Worm (Caenorhabditis elegans) whole organism, early embryonic: ENCODE measurements around the gene C15F1.2.

Experiments
- B0310.2 ChIP-seq: sonication (generic microtip); optimal IDR thresholded peaks from 2 replicates; lab custom pipeline; 2016; ENCODE audit warnings: mild to moderate bottlenecking, missing genetic modification characterization, missing compliant biosample characterization
- F13C5.2 ChIP-seq: sonication (generic microtip); optimal IDR thresholded peaks from 2 replicates; lab custom pipeline; 2017; ENCODE audit warnings: mild to moderate bottlenecking, missing genetic modification characterization, inconsistent platforms, missing compliant biosample characterization
- aly-1 ChIP-seq: sonication (generic microtip); optimal IDR thresholded peaks from 2 replicates; lab custom pipeline; 2016; ENCODE audit warnings: missing genetic modification characterization, missing compliant biosample characterization
- ama-1 ChIP-seq: fragments of 150-350 bp; optimal IDR thresholded peaks from 2 replicates; lab custom pipeline; 2014
- ceh-13 ChIP-seq: fragments of 200-800 bp; sonication (Bioruptor generic); optimal IDR thresholded peaks from 2 replicates; lab custom pipeline; 2018; ENCODE audit warnings: mild to moderate bottlenecking, missing genetic modification characterization, missing compliant biosample characterization
- ceh-36 ChIP-seq: sonication (generic microtip); optimal IDR thresholded peaks from 2 replicates; lab custom pipeline; 2016; ENCODE audit warnings: missing genetic modification characterization, inconsistent platforms, missing compliant biosample characterization
- ets-7 ChIP-seq: sonication (generic microtip); optimal IDR thresholded peaks from 2 replicates; lab custom pipeline; 2016; ENCODE audit warnings: missing genotype, missing genetic modification characterization, missing compliant biosample characterization
- flt-1 ChIP-seq: fragments of 200-800 bp; sonication (Bioruptor generic); IDR thresholded peaks from 2 replicates; pipeline ENCODE4 v1.3.6; 2022; ENCODE audit warnings: missing genetic modification characterization, missing compliant biosample characterization
- hmbx-1 ChIP-seq: sonication (generic microtip); optimal IDR thresholded peaks from 2 replicates; lab custom pipeline; 2016; ENCODE audit warnings: mild to moderate bottlenecking, missing genetic modification characterization, missing compliant biosample characterization
- hmg-4 ChIP-seq: fragments of 200-800 bp; sonication (Bioruptor generic); optimal IDR thresholded peaks from 2 replicates; lab custom pipeline; 2018; ENCODE audit warnings: mild to moderate bottlenecking, missing genetic modification characterization, missing compliant biosample characterization
- scrt-1 ChIP-seq: fragments of 200-800 bp; sonication (Bioruptor generic); IDR thresholded peaks from 2 replicates; pipeline ENCODE4 v1.3.6; 2022; ENCODE audit warnings: missing genetic modification characterization, missing compliant biosample characterization
- sea-1 ChIP-seq: fragments of 200-800 bp; sonication (Bioruptor generic); conservative IDR thresholded peaks from 2 replicates; pipeline ENCODE4 v1.3.6; 2022; ENCODE audit warnings: missing genetic modification characterization, missing compliant biosample characterization
- tbx-37 ChIP-seq: fragments of 200-800 bp; sonication (Bioruptor generic); conservative IDR thresholded peaks from 2 replicates; pipeline ENCODE4 v1.3.6; 2022; ENCODE audit warnings: missing genetic modification reagents, missing genetic modification characterization, missing compliant biosample characterization
- tra-4 ChIP-seq: sonication (generic microtip); optimal IDR thresholded peaks from 2 replicates; lab custom pipeline; 2017; ENCODE audit warnings: missing genetic modification characterization, missing compliant biosample characterization

ce11 chrII:7031137-7031697, 51.5 kb downstream of the C15F1.2 start:
- TF ChIP-seq hmg-4 (GFP tag; lab: Kevin White, UChicago) (no peak), ama-1 (lab: Kevin White, UChicago) (no peak), flt-1 (GFP tag; lab: Robert Waterston, UW) (no peak), sea-1 (GFP tag; lab: Robert Waterston, UW) (no peak), F13C5.2 (tag; lab: Kevin White, UChicago) (no peak), B0310.2 (tag; lab: Kevin White, UChicago) (no peak), tra-4 (no peak), ceh-36 (tag; lab: Kevin White, UChicago) (no peak), ets-7 (no peak), hmbx-1 (tag; lab: Kevin White, UChicago) (no peak), tbx-37 (no peak), ceh-13 (no peak), aly-1 (no peak), scrt-1 (GFP tag; lab: Robert Waterston, UW) (no peak)
